Worm (Caenorhabditis elegans): Measurements from ENCODE around the gene nhr-139.

The nhr-139 gene

DNA sequence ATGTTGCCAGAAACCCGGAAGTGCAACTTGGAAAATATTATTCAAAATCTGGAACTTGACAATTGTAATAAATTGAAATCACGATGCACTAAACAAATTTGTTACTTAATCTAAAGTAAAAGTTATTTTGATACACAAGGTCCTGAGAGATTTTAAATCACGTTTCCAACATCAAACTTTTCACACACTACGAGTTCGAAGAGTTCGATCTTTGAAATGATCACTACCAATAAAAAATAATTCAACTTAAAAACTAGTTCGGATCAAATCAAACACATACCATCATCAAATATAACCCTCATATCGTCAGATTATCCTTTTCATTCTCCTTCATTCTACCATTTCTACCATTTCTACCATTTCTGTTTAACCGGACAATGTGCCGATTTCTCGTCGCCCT, 18.4 kb upstream of the nhr-139 start, which contains the start of gene spig-10:
TSS of gene spig-10 (plus strand) at position 301 of the 400 bp plus-strand sequence.
- TF ChIP-seq sma-9 (GFP tag; optimal IDR thresholded peaks at IDR 0.05) (no peak), sma-9 (tag; optimal IDR thresholded peaks at IDR 0.05) (no peak), ama-1 (optimal IDR thresholded peaks at IDR 0.05) (no peak), blmp-1 (tag; optimal IDR thresholded peaks at IDR 0.05; ENCODE audit: insufficient read depth) (no peak), nhr-10 (tag; optimal IDR thresholded peaks at IDR 0.05) (no peak), ceh-82 (tag; optimal IDR thresholded peaks at IDR 0.05) (no peak), elt-3 (tag; optimal IDR thresholded peaks at IDR 0.05) (no peak), lin-39 (tag; optimal IDR thresholded peaks at IDR 0.05) (no peak), sma-3 (GFP tag; optimal IDR thresholded peaks at IDR 0.05) (no peak), mbf-1 (tag; optimal IDR thresholded peaks at IDR 0.05) (no peak), sem-4 (tag; optimal IDR thresholded peaks at IDR 0.05) (no peak), ztf-11 (tag; optimal IDR thresholded peaks at IDR 0.05) (no peak), nhr-25 (tag; optimal IDR thresholded peaks at IDR 0.05) (no peak), fos-1 (tag; optimal IDR thresholded peaks at IDR 0.05) (no peak), unc-55 (GFP tag; optimal IDR thresholded peaks at IDR 0.05) (no peak), ztf-4 (tag; optimal IDR thresholded peaks at IDR 0.05) (no peak), ztf-1 (GFP tag; conservative IDR thresholded peaks at IDR 0.05) (no peak), R02D3.7 (tag; optimal IDR thresholded peaks at IDR 0.05) (no peak), skn-1 (tag; optimal IDR thresholded peaks at IDR 0.05) (no peak), nhr-237 (tag; optimal IDR thresholded peaks at IDR 0.05) (no peak), peb-1 (tag; optimal IDR thresholded peaks at IDR 0.05) (no peak)

DNA sequence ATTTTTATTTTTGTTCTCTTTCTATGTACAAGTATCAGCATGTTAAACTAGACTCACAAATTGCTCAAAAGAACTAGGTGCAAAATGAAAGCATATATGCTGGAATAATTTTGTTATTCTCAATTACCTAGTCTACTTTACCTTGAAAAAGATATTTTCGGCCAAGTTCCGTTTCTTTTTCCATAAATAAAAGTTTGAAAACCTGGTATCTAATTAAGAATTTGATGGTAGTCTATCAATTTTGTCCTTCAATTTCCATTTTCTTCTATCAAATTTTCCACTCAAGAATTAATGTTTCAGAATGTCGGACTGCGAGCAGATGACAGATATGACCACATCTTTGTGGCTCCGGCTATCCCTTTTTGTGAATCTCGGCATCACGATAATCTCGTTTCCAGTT, 16.3 kb upstream of the nhr-139 start, which contains the start of gene srab-4:
TSS of gene srab-4 (plus strand) at position 301 of the 400 bp plus-strand sequence.
- no peak for TF ChIP-seq ztf-11 (tag; optimal IDR thresholded peaks at IDR 0.05)
- no peak for TF ChIP-seq unc-55 (GFP tag; optimal IDR thresholded peaks at IDR 0.05)
- no peak for TF ChIP-seq Y55F3AM.14 (GFP tag; optimal IDR thresholded peaks at IDR 0.05)
- TF ChIP-seq lin-13 (GFP tag; optimal IDR thresholded peaks at IDR 0.05) = no peak
- TF ChIP-seq lin-11 (tag; optimal IDR thresholded peaks at IDR 0.05) = no peak
- TF ChIP-seq blmp-1 (tag; optimal IDR thresholded peaks at IDR 0.05; ENCODE audit: insufficient read depth) = no peak
- TF ChIP-seq crh-2 (tag; optimal IDR thresholded peaks at IDR 0.05) = no peak
- TF ChIP-seq nhr-6 (tag; optimal IDR thresholded peaks at IDR 0.05) = no peak
- TF ChIP-seq unc-39 (tag; optimal IDR thresholded peaks at IDR 0.05) = no peak
- no peak for TF ChIP-seq lin-39 (tag; optimal IDR thresholded peaks at IDR 0.05)

DNA sequence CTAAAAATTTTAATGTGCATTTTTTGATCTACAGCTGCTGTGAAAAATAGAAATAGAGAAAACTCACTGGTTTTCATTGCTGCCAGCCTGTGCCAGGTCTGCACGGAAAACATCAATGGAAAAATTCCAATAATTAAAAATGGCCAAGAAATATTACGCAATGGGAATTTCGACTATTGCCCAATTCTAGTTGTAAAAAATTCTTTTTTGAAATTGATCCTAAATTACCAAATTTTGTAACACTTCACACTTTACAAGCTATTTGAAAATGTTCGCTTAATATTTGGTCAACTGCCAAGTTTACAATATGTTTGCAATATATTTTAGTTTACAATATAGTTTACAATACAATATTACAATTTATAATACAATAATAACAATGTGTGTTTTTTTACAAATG, 13.2 kb upstream of the nhr-139 start:
- TF ChIP-seq sma-3 (GFP tag; optimal IDR thresholded peaks at IDR 0.05) (no peak), aly-2 (tag; optimal IDR thresholded peaks at IDR 0.05) (no peak), skn-1 (tag; optimal IDR thresholded peaks at IDR 0.05) (no peak), unc-62 (GFP tag; optimal IDR thresholded peaks at IDR 0.05) (no peak), nhr-21 (tag; optimal IDR thresholded peaks at IDR 0.05) (no peak), ama-1 (optimal IDR thresholded peaks at IDR 0.05) (no peak), crh-2 (tag; optimal IDR thresholded peaks at IDR 0.05) (no peak), nhr-12 (tag; optimal IDR thresholded peaks at IDR 0.05) (no peak), C34F6.9 (tag; optimal IDR thresholded peaks at IDR 0.05) (no peak), snpc-4 (tag; optimal IDR thresholded peaks at IDR 0.05) (no peak), nhr-237 (tag; optimal IDR thresholded peaks at IDR 0.05) (no peak)

DNA sequence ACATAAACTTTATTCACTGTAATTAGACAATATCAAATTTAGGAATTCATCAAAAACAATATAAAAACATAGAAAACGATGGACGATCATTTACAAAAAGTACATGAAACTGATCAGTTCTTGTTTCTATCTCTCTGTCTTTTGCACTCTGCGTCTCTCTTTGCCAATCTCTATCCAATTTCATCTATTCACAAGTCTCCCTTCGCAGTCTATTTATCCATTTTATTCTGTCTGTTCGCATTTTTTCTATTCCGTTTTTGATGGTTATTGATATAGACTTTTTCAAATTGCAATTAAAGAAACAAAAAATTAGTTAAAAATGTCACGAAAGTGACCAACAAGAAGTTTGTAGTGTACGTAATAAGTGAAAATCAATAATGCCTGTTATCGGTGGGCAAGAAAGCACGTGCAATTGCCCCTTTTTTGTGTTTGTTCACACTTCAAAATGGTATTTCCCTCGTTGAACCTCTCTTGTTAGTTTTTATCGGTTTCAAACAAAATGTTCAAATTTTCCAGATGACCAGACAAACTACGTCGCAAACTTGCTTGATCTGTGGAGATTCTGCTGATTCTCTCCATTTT, 10.8 kb upstream of the nhr-139 start, which contains the start of gene nhr-42:
TSS of gene nhr-42 (plus strand) at position 517 of the 582 bp plus-strand sequence.
- TF ChIP-seq nhr-129 (tag; optimal IDR thresholded peaks at IDR 0.05) = peak; percentile 16
- TF ChIP-seq sma-9 (GFP tag; optimal IDR thresholded peaks at IDR 0.05) = peak; percentile 55
- no peak for TF ChIP-seq sma-9 (tag; optimal IDR thresholded peaks at IDR 0.05)
- TF ChIP-seq C34F6.9 (tag; optimal IDR thresholded peaks at IDR 0.05) = peak; percentile 51
- no peak for TF ChIP-seq nhr-11 (tag; optimal IDR thresholded peaks at IDR 0.05)
- peak; percentile 5 for TF ChIP-seq F13H6.1 (tag; optimal IDR thresholded peaks at IDR 0.05)
- no peak for TF ChIP-seq nhr-10 (tag; optimal IDR thresholded peaks at IDR 0.05)
- TF ChIP-seq nhr-23 (tag; optimal IDR thresholded peaks at IDR 0.05) = no peak
- TF ChIP-seq mdl-1 (tag; optimal IDR thresholded peaks at IDR 0.05) = peak; percentile 2 to 20
- peak; percentile 37 for TF ChIP-seq sma-3 (GFP tag; optimal IDR thresholded peaks at IDR 0.05)
- TF ChIP-seq nhr-25 (tag; optimal IDR thresholded peaks at IDR 0.05) = peak; percentile 60
- TF ChIP-seq crh-2 (tag; optimal IDR thresholded peaks at IDR 0.05) = peak; percentile 33

Data from whole organism, L2 larva.